Worm (Caenorhabditis elegans) whole organism, L4 larva: ENCODE measurements around the gene hot-8.
A peak's percentile ranks its signal among the peaks of the same experiment; 100 is the strongest.
"Not testable (repeated sequence)": the region's sequence is repeated elsewhere in the genome, so short reads cannot be mapped to it uniquely, and the experiment has no call there.

Source experiments
- D1046.2 ChIP-seq: fragments of 200-800 bp; sonication (Bioruptor generic); IDR thresholded peaks from 2 replicates; pipeline ENCODE4 v1.3.6; 2022; ENCODE audit warnings: missing genetic modification characterization, missing compliant biosample characterization
- F26F4.8 ChIP-seq: fragments of 200-800 bp; sonication (Bioruptor generic); conservative IDR thresholded peaks from 2 replicates; pipeline ENCODE4 v1.3.6; 2022; ENCODE audit warnings: missing genetic modification characterization, missing compliant biosample characterization
- T20F7.1 ChIP-seq: fragments of 200-800 bp; sonication (Bioruptor generic); optimal IDR thresholded peaks from 2 replicates; lab custom pipeline; 2018; ENCODE audit warnings: mild to moderate bottlenecking, missing genetic modification characterization, missing compliant biosample characterization
- Y48G9A.11 ChIP-seq: fragments of 200-800 bp; sonication (Bioruptor generic); IDR thresholded peaks from 2 replicates; pipeline ENCODE4 v1.3.6; 2022; ENCODE audit warnings: missing genetic modification reagents, missing genetic modification characterization, missing compliant biosample characterization
- aha-1 ChIP-seq: fragments of 150-350 bp; peaks from one replicate; lab custom pipeline; 2014; ENCODE audit warnings: missing biosample characterization, missing genetic modification characterization
- attf-4 ChIP-seq: sonication (generic microtip); optimal IDR thresholded peaks from 3 replicates; lab custom pipeline; 2017; ENCODE audit warnings: missing biosample characterization, missing genetic modification characterization
- ceh-20 ChIP-seq: fragments of 200-800 bp; sonication (Bioruptor generic); IDR thresholded peaks from 2 replicates; pipeline ENCODE4 v1.3.6; 2022; ENCODE audit warnings: missing genetic modification reagents, missing genetic modification characterization, missing compliant biosample characterization
- ceh-32 ChIP-seq: sonication (generic microtip); optimal IDR thresholded peaks from 2 replicates; lab custom pipeline; 2016; ENCODE audit warnings: mild to moderate bottlenecking, missing genetic modification characterization, missing compliant biosample characterization; ENCODE audit not compliant: poor library complexity
- ceh-82 ChIP-seq: sonication (generic microtip); optimal IDR thresholded peaks from 2 replicates; lab custom pipeline; 2017; ENCODE audit warnings: missing biosample characterization, missing genetic modification characterization
- ces-1 ChIP-seq: fragments of 150-350 bp; sonication (generic microtip); optimal IDR thresholded peaks from 4 replicates; lab custom pipeline; 2014; ENCODE audit warnings: missing biosample characterization, missing genetic modification reagents, missing genetic modification characterization
- cey-2 ChIP-seq: sonication (generic microtip); optimal IDR thresholded peaks from 3 replicates; lab custom pipeline; 2017; ENCODE audit warnings: missing genetic modification characterization, mild to moderate bottlenecking, missing compliant biosample characterization, antibody characterized with exemption, borderline replicate concordance; ENCODE audit not compliant: insufficient read depth
- ctbp-1 ChIP-seq: fragments of 200-800 bp; sonication (Bioruptor generic); IDR thresholded peaks from 2 replicates; pipeline ENCODE4 v1.3.6; 2022; ENCODE audit warnings: missing genetic modification reagents, missing genetic modification characterization, missing compliant biosample characterization
- daf-8 ChIP-seq: fragments of 200-800 bp; sonication (Bioruptor generic); IDR thresholded peaks from 2 replicates; pipeline ENCODE4 v1.3.6; 2022; ENCODE audit warnings: missing genetic modification characterization, missing compliant biosample characterization
- dmd-6 ChIP-seq: fragments of 200-800 bp; sonication (Bioruptor generic); IDR thresholded peaks from 2 replicates; pipeline ENCODE4 v1.3.6; 2022; ENCODE audit warnings: missing genetic modification reagents, missing genetic modification characterization, missing compliant biosample characterization
- fkh-10 ChIP-seq: fragments of 150-350 bp; optimal IDR thresholded peaks from 2 replicates; lab custom pipeline; 2014; ENCODE audit warnings: missing biosample characterization, missing genetic modification reagents, missing genetic modification characterization
- hlh-30 ChIP-seq: sonication (generic microtip); optimal IDR thresholded peaks from 2 replicates; lab custom pipeline; 2017; ENCODE audit warnings: antibody characterized with exemption, mild to moderate bottlenecking, missing genetic modification characterization, missing compliant biosample characterization; ENCODE audit not compliant: insufficient read depth
- lin-38 ChIP-seq: fragments of 200-800 bp; sonication (Bioruptor generic); IDR thresholded peaks from 2 replicates; pipeline ENCODE4 v1.3.6; 2022; ENCODE audit warnings: missing genetic modification reagents, missing genetic modification characterization, missing compliant biosample characterization
- lir-3 ChIP-seq: sonication (generic microtip); optimal IDR thresholded peaks from 2 replicates; lab custom pipeline; 2016; ENCODE audit warnings: mild to moderate bottlenecking, missing genetic modification characterization, missing compliant biosample characterization
- mdl-1 ChIP-seq, 2 experiments: fragments of 150-350 bp in 1 of 2; sonication (generic microtip) in 1 of 2; optimal IDR thresholded peaks; 2 replicates each; lab custom pipeline; 2014 to 2017; ENCODE audit warnings: missing biosample characterization in 2 of 2, missing genetic modification characterization in 2 of 2
- nhr-111 ChIP-seq: fragments of 200-800 bp; sonication (Bioruptor generic); optimal IDR thresholded peaks from 2 replicates; lab custom pipeline; 2018; ENCODE audit warnings: mild to moderate bottlenecking, missing genetic modification characterization, missing compliant biosample characterization
- nhr-41 ChIP-seq: fragments of 200-800 bp; sonication (Bioruptor generic); IDR thresholded peaks from 2 replicates; pipeline ENCODE4 v1.3.6; 2022; ENCODE audit warnings: missing genetic modification reagents, missing genetic modification characterization, missing compliant biosample characterization
- php-3 ChIP-seq: fragments of 200-800 bp; sonication (Bioruptor generic); IDR thresholded peaks from 2 replicates; pipeline ENCODE4 v1.3.6; 2022; ENCODE audit warnings: missing genetic modification reagents, missing genetic modification characterization, missing compliant biosample characterization
- rbr-2 ChIP-seq: sonication (generic microtip); optimal IDR thresholded peaks from 2 replicates; lab custom pipeline; 2016; ENCODE audit warnings: missing genotype, missing genetic modification characterization, missing compliant biosample characterization
- set-16 ChIP-seq: fragments of 200-800 bp; sonication (Bioruptor generic); IDR thresholded peaks from 2 replicates; pipeline ENCODE4 v1.3.6; 2022; ENCODE audit warnings: missing genetic modification reagents, missing genetic modification characterization, missing compliant biosample characterization
- skn-1 ChIP-seq: fragments of 150-350 bp; optimal IDR thresholded peaks from 2 replicates; lab custom pipeline; 2014; ENCODE audit warnings: missing biosample characterization, missing genetic modification characterization
- spr-1 ChIP-seq: sonication (generic microtip); optimal IDR thresholded peaks from 2 replicates; lab custom pipeline; 2016; ENCODE audit warnings: mild to moderate bottlenecking, missing genetic modification characterization, missing compliant biosample characterization
- tra-1 ChIP-seq: fragments of 200-800 bp; sonication (Bioruptor generic); IDR thresholded peaks from 2 replicates; pipeline ENCODE4 v1.3.6; 2022; ENCODE audit warnings: missing genetic modification reagents, missing genetic modification characterization, missing compliant biosample characterization
- unc-39 ChIP-seq: sonication (generic microtip); optimal IDR thresholded peaks from 2 replicates; lab custom pipeline; 2017; ENCODE audit warnings: missing biosample characterization, missing genetic modification characterization
- unc-62 ChIP-seq, 3 experiments: fragments of 150-350 bp in 1 of 3; sonication (generic microtip); optimal IDR thresholded peaks in 2 of 3; peaks in 1 of 3; 1 replicate in 1 of 3; 2 replicates in 2 of 3; lab custom pipeline; 2014 to 2017; ENCODE audit warnings: missing biosample characterization in 3 of 3, missing genetic modification characterization in 3 of 3, missing genetic modification reagents in 3 of 3, missing genotype in 1 of 3
- vab-7 ChIP-seq: fragments of 200-800 bp; sonication (Bioruptor generic); IDR thresholded peaks from 2 replicates; pipeline ENCODE4 v1.3.6; 2022; ENCODE audit warnings: missing genetic modification reagents, missing genetic modification characterization, missing compliant biosample characterization
- ztf-7 ChIP-seq: fragments of 150-350 bp; optimal IDR thresholded peaks from 2 replicates; lab custom pipeline; 2014; ENCODE audit warnings: missing biosample characterization, missing genetic modification characterization

hot-8 gene

DNA sequence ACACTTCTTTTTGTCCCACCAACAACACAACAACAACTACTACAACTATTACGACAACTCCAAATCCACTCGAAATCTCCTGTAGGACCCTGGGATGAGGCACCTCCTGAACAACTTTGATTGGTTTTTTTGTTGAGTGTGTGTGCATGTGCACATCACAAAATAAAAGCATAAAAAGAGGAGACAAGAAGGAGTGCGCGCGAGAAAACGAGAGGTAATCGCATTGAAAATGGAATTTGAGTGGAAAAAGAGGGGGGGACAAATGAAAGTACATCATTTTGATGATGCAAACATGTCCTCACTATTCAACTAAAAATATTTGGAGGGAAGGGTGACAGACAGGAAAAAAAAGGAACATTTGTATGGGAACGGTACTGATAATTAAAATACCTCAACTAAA is 5.4 kb downstream of the hot-8 start:
- TF ChIP-seq ctbp-1 (GFP tag; lab: Robert Waterston, UW) (peak; percentile 57; the same call in 1 of the 2 replicates), fkh-10 (peak; percentile 69), ces-1 (peak; percentile 69), D1046.2 (no peak)

DNA sequence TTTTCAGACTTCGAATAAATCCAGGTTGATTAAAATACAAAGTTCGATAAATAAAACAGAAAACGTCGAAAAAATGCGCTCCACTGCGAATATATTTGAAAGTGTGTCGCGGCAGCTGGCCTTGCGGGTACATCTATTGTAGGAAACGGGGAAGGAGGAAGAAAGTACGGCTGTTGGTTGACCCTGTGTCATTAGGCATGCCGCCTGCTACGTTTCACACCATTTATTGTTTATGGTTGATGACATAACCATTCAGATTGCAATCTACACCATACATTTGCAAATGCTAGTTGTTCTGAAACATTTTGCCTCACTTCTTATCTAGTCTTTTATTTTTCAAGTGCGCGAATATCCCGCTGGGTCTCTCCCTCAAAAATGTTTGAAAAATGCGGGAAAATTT is 11.5 kb downstream of the hot-8 start, which contains the start of gene T13G4.4:
Gene T13G4.4 (minus strand): TSS at position 97 of the 400 bp plus-strand sequence.
- peak; percentile 77 for TF ChIP-seq aha-1 (tag; lab: Kevin White, UChicago)
- no peak for TF ChIP-seq lin-38 (GFP tag; lab: Robert Waterston, UW)
- TF ChIP-seq unc-39 (tag; lab: Kevin White, UChicago): no peak

DNA sequence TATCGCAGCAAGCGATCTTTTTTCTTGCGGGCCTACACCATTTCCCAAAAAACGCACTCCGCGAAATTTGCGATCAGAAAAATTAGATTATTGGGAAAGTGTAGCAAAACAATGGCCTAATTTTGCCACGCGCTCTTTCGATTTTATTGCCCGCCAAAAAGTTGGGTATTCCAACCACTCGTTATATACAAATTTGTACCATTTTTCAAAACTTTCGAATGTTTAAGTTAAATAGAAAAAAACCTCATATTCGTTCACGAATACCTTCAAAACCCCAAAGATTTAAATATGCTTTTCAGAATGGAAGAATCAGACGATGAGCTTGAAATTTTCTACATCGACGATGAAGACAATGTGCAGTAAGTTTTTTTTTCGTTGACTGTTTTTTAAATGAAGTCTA is 12.8 kb downstream of the hot-8 start, which contains the start of gene T13G4.1:
Gene T13G4.1 (plus strand): TSS at position 301 of the 400 bp plus-strand sequence.
- no peak for TF ChIP-seq hlh-30 (tag; lab: Kevin White, UChicago)
- no peak for TF ChIP-seq ceh-32 (tag; lab: Kevin White, UChicago)
- no peak for TF ChIP-seq set-16 (GFP tag; lab: Robert Waterston, UW)
- no peak for TF ChIP-seq dmd-6 (GFP tag; lab: Robert Waterston, UW)
- no peak for TF ChIP-seq ces-1
- no peak for TF ChIP-seq skn-1 (tag; lab: Kevin White, UChicago)
- TF ChIP-seq ceh-20 (GFP tag; lab: Robert Waterston, UW): no peak
- no peak for TF ChIP-seq Y48G9A.11 (GFP tag; lab: Robert Waterston, UW)
- no peak for TF ChIP-seq daf-8 (GFP tag; lab: Robert Waterston, UW)
- no peak for TF ChIP-seq lir-3 (tag; lab: Kevin White, UChicago)
- TF ChIP-seq T20F7.1 (GFP tag; lab: Kevin White, UChicago): no peak
- no peak for TF ChIP-seq php-3
- no peak for TF ChIP-seq lin-38 (GFP tag; lab: Robert Waterston, UW)
- no peak for TF ChIP-seq nhr-41
- TF ChIP-seq, all 104 proteins: peak for 0

DNA sequence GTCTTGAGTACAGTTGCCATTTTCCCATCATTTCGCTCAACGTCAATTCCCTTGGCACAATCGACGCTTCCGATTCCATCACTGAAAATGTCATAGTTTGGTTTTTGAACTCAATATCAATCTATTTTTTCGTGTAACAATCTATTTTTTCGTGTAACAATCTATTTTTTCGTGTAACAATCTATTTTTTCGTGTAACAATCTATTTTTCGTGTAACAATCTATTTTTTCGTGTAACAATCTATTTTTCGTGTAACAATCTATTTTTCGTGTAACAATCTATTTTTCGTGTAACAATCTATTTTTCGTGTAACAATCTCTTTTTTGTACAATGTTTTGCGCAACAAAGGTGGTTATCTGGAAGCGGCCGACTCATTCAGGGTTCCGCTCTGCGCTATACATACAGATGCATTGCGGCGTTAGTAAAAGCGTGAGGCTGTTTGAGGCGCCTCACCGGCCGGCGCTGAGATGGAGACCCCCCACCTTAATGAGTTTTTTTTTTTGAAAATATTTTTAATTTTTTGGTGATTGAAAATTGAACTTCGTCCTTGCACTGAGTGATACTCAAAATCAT is 15.2 kb downstream of the hot-8 start:
- TF ChIP-seq unc-62 (GFP tag; optimal IDR thresholded peaks at IDR 0.05 in 1 of 2; lab: Kevin White, UChicago): peak in 1 of 2 experiments; percentile 73
- TF ChIP-seq unc-62 (tag; optimal IDR thresholded peaks at IDR 0.05; lab: Kevin White, UChicago): not testable (repeated sequence)

DNA sequence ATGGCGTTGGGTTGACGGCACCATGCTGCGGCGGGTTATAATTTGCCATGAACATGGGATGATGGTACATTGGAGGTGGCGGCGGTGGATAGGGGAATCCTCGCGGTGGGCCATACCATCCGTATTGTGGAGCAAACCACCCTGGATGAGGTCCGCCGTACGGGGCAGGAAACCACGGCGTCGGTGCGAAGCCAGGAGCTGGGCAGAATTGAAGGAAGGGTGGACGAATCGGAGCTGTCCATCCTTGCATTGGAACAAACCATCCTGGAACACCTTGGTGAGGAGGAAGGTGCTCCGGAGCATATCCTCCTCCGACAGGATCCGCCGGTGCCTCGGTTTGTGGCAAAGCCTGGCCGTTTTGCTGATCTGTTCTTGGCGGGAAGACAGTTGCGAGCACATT is 22.6 kb downstream of the hot-8 start:
- TF ChIP-seq set-16 (GFP tag; lab: Robert Waterston, UW) (peak; percentile 88), aha-1 (tag; lab: Kevin White, UChicago) (peak; percentile 78), F26F4.8 (GFP tag; lab: Robert Waterston, UW) (no peak), vab-7 (GFP tag; lab: Robert Waterston, UW) (no peak), daf-8 (GFP tag; lab: Robert Waterston, UW) (no peak), spr-1 (no peak), tra-1 (no peak), ceh-82 (tag; lab: Kevin White, UChicago) (no peak)

DNA sequence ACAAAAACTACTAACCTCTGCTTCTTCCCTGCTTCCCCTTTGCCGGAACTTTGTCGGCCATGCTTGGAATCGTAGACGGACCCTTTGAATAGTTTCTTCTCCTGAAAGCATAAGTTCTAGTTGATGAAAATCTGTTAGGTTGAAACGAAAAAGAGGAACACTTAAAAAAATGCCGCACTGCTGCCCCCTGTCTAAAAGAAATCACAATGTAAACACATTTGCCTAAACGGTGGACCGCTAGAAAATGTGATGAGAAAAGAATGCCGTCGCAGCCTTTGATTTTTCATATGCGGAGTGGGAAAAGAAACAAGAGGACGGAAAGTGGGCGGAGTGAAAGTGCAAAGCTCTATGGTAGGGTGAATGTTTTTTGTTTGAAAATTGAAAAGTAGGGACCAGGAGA is 25.9 kb downstream of the hot-8 start, which contains the start of gene T13G4.7:
Gene T13G4.7 (minus strand): TSS at position 101 of the 400 bp plus-strand sequence.
- TF ChIP-seq nhr-111 (GFP tag; lab: Kevin White, UChicago) (no peak), mdl-1 (tag; optimal IDR thresholded peaks at IDR 0.05; lab: Kevin White, UChicago) (no peak), rbr-2 (tag; lab: Kevin White, UChicago) (no peak), hlh-30 (tag; lab: Kevin White, UChicago) (no peak), cey-2 (no peak), attf-4 (tag; lab: Kevin White, UChicago) (no peak), ztf-7 (no peak), ces-1 (no peak), skn-1 (tag; lab: Kevin White, UChicago) (no peak), D1046.2 (no peak)
